Fruit fly (Drosophila melanogaster) whole organism, embryonic: Measurements from ENCODE around the gene Actn.

Source experiments
- Abd-B ChIP-seq: fragments of 200-800 bp; sonication (Bioruptor generic); optimal IDR thresholded peaks from 2 replicates; lab custom pipeline; 2018; ENCODE audit warnings: missing biosample characterization, mild to moderate bottlenecking, missing genetic modification characterization, moderate library complexity
- CG10321 ChIP-seq: fragments of 200-800 bp; sonication (Bioruptor generic); IDR thresholded peaks from 2 replicates; pipeline ENCODE4 v1.3.6; 2022; ENCODE audit warnings: missing biosample characterization, missing genetic modification characterization
- CG12071 ChIP-seq: fragments of 200-800 bp; sonication (Bioruptor generic); optimal IDR thresholded peaks from 3 replicates; lab custom pipeline; 2018; ENCODE audit warnings: missing biosample characterization, mild to moderate bottlenecking, missing genetic modification characterization
- CG12236 ChIP-seq: fragments of 200-800 bp; sonication (Bioruptor generic); optimal IDR thresholded peaks from 2 replicates; lab custom pipeline; 2016; ENCODE audit warnings: missing biosample characterization, missing genetic modification characterization
- CG12942 ChIP-seq: fragments of 200-800 bp; sonication (Bioruptor generic); optimal IDR thresholded peaks from 3 replicates; lab custom pipeline; 2016; ENCODE audit warnings: missing biosample characterization, missing genetic modification characterization
- CG13775 ChIP-seq: fragments of 200-800 bp; sonication (Bioruptor generic); optimal IDR thresholded peaks from 3 replicates; lab custom pipeline; 2017; ENCODE audit warnings: missing biosample characterization, mild to moderate bottlenecking, missing genetic modification characterization
- CG15269 ChIP-seq: fragments of 200-800 bp; sonication (Bioruptor generic); optimal IDR thresholded peaks from 2 replicates; lab custom pipeline; 2018; ENCODE audit warnings: missing biosample characterization, mild to moderate bottlenecking, missing genetic modification characterization, moderate library complexity
- CG15601 ChIP-seq: fragments of 200-800 bp; sonication (Bioruptor generic); optimal IDR thresholded peaks from 3 replicates; lab custom pipeline; 2019; ENCODE audit warnings: missing biosample characterization, mild to moderate bottlenecking, missing genetic modification characterization, moderate library complexity
- CG1602 ChIP-seq: fragments of 200-800 bp; sonication (Bioruptor generic); optimal IDR thresholded peaks from 3 replicates; lab custom pipeline; 2016; ENCODE audit warnings: missing biosample characterization, missing genetic modification characterization
- CG1792 ChIP-seq: fragments of 200-800 bp; sonication (Bioruptor generic); optimal IDR thresholded peaks from 2 replicates; lab custom pipeline; 2016; ENCODE audit warnings: missing biosample characterization, missing genetic modification characterization
- CG2116 ChIP-seq: fragments of 200-800 bp; sonication (Bioruptor generic); optimal IDR thresholded peaks from 3 replicates; lab custom pipeline; 2018; ENCODE audit warnings: missing biosample characterization, mild to moderate bottlenecking, missing genetic modification characterization
- CG2120 ChIP-seq: fragments of 200-800 bp; sonication (Bioruptor generic); optimal IDR thresholded peaks from 3 replicates; lab custom pipeline; 2016; ENCODE audit warnings: missing biosample characterization, missing genetic modification characterization
- CG2678 ChIP-seq: fragments of 200-800 bp; sonication (Bioruptor generic); optimal IDR thresholded peaks from 3 replicates; lab custom pipeline; 2019; ENCODE audit warnings: missing biosample characterization, mild to moderate bottlenecking, missing genetic modification characterization, moderate library complexity
- CG3407 ChIP-seq: fragments of 200-800 bp; sonication (Bioruptor generic); optimal IDR thresholded peaks from 2 replicates; lab custom pipeline; 2018; ENCODE audit warnings: missing biosample characterization, mild to moderate bottlenecking, missing genetic modification characterization
- CG6683 ChIP-seq: fragments of 200-800 bp; sonication (Bioruptor generic); optimal IDR thresholded peaks from 2 replicates; lab custom pipeline; 2017; ENCODE audit warnings: missing biosample characterization, mild to moderate bottlenecking, missing genetic modification characterization, missing genetic modification reagents
- CG6689 ChIP-seq: fragments of 200-800 bp; sonication (Bioruptor generic); IDR thresholded peaks from 2 replicates; pipeline ENCODE4 v1.3.6; 2022; ENCODE audit warnings: missing biosample characterization, missing genetic modification characterization
- CG6791 ChIP-seq: fragments of 200-800 bp; sonication (Bioruptor generic); IDR thresholded peaks from 3 replicates; pipeline ENCODE4 v1.3.6; 2022; ENCODE audit warnings: missing biosample characterization, missing genetic modification characterization; ENCODE audit not compliant: partially characterized antibody
- CG7745 ChIP-seq: fragments of 200-800 bp; sonication (Bioruptor generic); optimal IDR thresholded peaks from 2 replicates; lab custom pipeline; 2018; ENCODE audit warnings: missing biosample characterization, mild to moderate bottlenecking, missing genetic modification characterization, moderate library complexity
- CG8290 ChIP-seq, 3 experiments: fragments of 200-800 bp; sonication (Bioruptor generic); optimal IDR thresholded peaks; 2 replicates each; lab custom pipeline; 2016 to 2019; ENCODE audit warnings: missing biosample characterization in 3 of 3, missing genetic modification characterization in 3 of 3, mild to moderate bottlenecking in 2 of 3, moderate library complexity in 1 of 3
- CG9215 ChIP-seq: fragments of 200-800 bp; sonication (Bioruptor generic); IDR thresholded peaks from 2 replicates; pipeline ENCODE4 v1.3.6; 2022; ENCODE audit warnings: missing biosample characterization, missing genetic modification characterization
- CG9797 ChIP-seq: fragments of 200-800 bp; sonication (Bioruptor generic); optimal IDR thresholded peaks from 3 replicates; lab custom pipeline; 2018; ENCODE audit warnings: missing biosample characterization, mild to moderate bottlenecking, missing genetic modification characterization
- Camta ChIP-seq: fragments of 200-800 bp; sonication (Bioruptor generic); optimal IDR thresholded peaks from 2 replicates; lab custom pipeline; 2016; ENCODE audit warnings: missing biosample characterization, missing genetic modification characterization
- D19A ChIP-seq: fragments of 200-800 bp; optimal IDR thresholded peaks from 3 replicates; lab custom pipeline; 2019; ENCODE audit warnings: missing biosample characterization, mild to moderate bottlenecking, missing genetic modification characterization, moderate library complexity
- Deaf1 ChIP-seq: fragments of 200-800 bp; optimal IDR thresholded peaks from 3 replicates; lab custom pipeline; 2019; ENCODE audit warnings: missing biosample characterization, mild to moderate bottlenecking, missing genetic modification characterization, moderate library complexity
- Dll ChIP-seq: fragments of 200-800 bp; sonication (Bioruptor generic); IDR thresholded peaks from 4 replicates; pipeline ENCODE4 v1.3.6; 2022; ENCODE audit warnings: missing biosample characterization, missing genetic modification characterization; ENCODE audit not compliant: partially characterized antibody
- Doc2 ChIP-seq: fragments of 200-800 bp; sonication (Bioruptor generic); IDR thresholded peaks from 2 replicates; pipeline ENCODE4 v1.3.6; 2022; ENCODE audit warnings: missing biosample characterization, missing genetic modification characterization
- E2f1 ChIP-seq: fragments of 200-800 bp; sonication (Bioruptor generic); IDR thresholded peaks from 2 replicates; pipeline ENCODE4 v1.3.6; 2022; ENCODE audit warnings: missing biosample characterization, missing genetic modification characterization
- Jarid2 ChIP-seq: fragments of 200-800 bp; sonication (Bioruptor generic); optimal IDR thresholded peaks from 3 replicates; lab custom pipeline; 2017; ENCODE audit warnings: mild to moderate bottlenecking, missing biosample characterization, missing genetic modification reagents, missing genetic modification characterization
- Kr ChIP-seq: fragments of 200-800 bp; sonication (Bioruptor generic); optimal IDR thresholded peaks from 2 replicates; lab custom pipeline; 2017; ENCODE audit warnings: missing biosample characterization, mild to moderate bottlenecking, missing genetic modification characterization
- NK7.1 ChIP-seq: fragments of 200-800 bp; sonication (Bioruptor generic); optimal IDR thresholded peaks from 3 replicates; lab custom pipeline; 2016; ENCODE audit warnings: missing biosample characterization, missing genetic modification characterization
- Oli ChIP-seq: fragments of 200-800 bp; sonication (Bioruptor generic); optimal IDR thresholded peaks from 2 replicates; lab custom pipeline; 2018; ENCODE audit warnings: missing biosample characterization, mild to moderate bottlenecking, missing genetic modification characterization, moderate library complexity
- Xbp1 ChIP-seq: fragments of 200-800 bp; sonication (Bioruptor generic); optimal IDR thresholded peaks from 3 replicates; lab custom pipeline; 2016; ENCODE audit warnings: missing biosample characterization, mild to moderate bottlenecking, missing genetic modification characterization
- bowl ChIP-seq: fragments of 200-800 bp; sonication (Bioruptor generic); IDR thresholded peaks from 2 replicates; pipeline ENCODE4 v1.3.6; 2022; ENCODE audit warnings: missing biosample characterization, missing genetic modification characterization
- chif ChIP-seq, 2 experiments: fragments of 200-800 bp; sonication (Bioruptor generic); optimal IDR thresholded peaks; 3 replicates each; lab custom pipeline; 2016; ENCODE audit warnings: missing biosample characterization in 2 of 2, missing genetic modification characterization in 2 of 2
- emc ChIP-seq: fragments of 200-800 bp; sonication (Bioruptor generic); optimal IDR thresholded peaks from 2 replicates; lab custom pipeline; 2016; ENCODE audit warnings: missing biosample characterization, missing genetic modification characterization
- fd102C ChIP-seq: fragments of 200-800 bp; sonication (Bioruptor generic); optimal IDR thresholded peaks from 2 replicates; lab custom pipeline; 2018; ENCODE audit warnings: missing biosample characterization, mild to moderate bottlenecking, missing genetic modification characterization, moderate library complexity
- fd96Cb ChIP-seq: fragments of 200-800 bp; sonication (Bioruptor generic); optimal IDR thresholded peaks from 2 replicates; lab custom pipeline; 2018; ENCODE audit warnings: missing biosample characterization, mild to moderate bottlenecking, missing genetic modification characterization, moderate library complexity
- fru ChIP-seq: fragments of >200 bp; optimal IDR thresholded peaks from 2 replicates; lab custom pipeline; 2017
- jumu ChIP-seq: fragments of 200-800 bp; sonication (Bioruptor generic); optimal IDR thresholded peaks from 3 replicates; lab custom pipeline; 2016; ENCODE audit warnings: missing biosample characterization, missing genetic modification characterization
- nom ChIP-seq: fragments of 200-800 bp; sonication (Bioruptor generic); optimal IDR thresholded peaks from 2 replicates; lab custom pipeline; 2017; ENCODE audit warnings: missing biosample characterization, missing genetic modification characterization, mild to moderate bottlenecking, moderate library complexity, missing genetic modification reagents
- prd ChIP-seq, 3 experiments: fragments of >200 bp in 2 of 3; fragments of 200-800 bp in 1 of 3; sonication (Bioruptor generic) in 1 of 3; optimal IDR thresholded peaks in 2 of 3; IDR thresholded peaks in 1 of 3; 2 replicates in 2 of 3; 3 replicates in 1 of 3; pipeline versions ENCODE4 v1.3.6 to Lab custom; 2017 to 2022; ENCODE audit warnings: missing biosample characterization in 1 of 3, missing genetic modification characterization in 1 of 3
- psq ChIP-seq: fragments of 200-800 bp; sonication (Bioruptor generic); optimal IDR thresholded peaks from 2 replicates; lab custom pipeline; 2017; ENCODE audit warnings: missing biosample characterization, missing genetic modification characterization
- sc ChIP-seq, 3 experiments: fragments of >200 bp in 2 of 3; fragments of 200-800 bp in 1 of 3; sonication (Bioruptor generic) in 1 of 3; optimal IDR thresholded peaks; 2 replicates in 2 of 3; 3 replicates in 1 of 3; lab custom pipeline; 2017; ENCODE audit warnings: mild to moderate bottlenecking in 1 of 3, missing biosample characterization in 1 of 3, missing genetic modification characterization in 1 of 3, missing genetic modification reagents in 1 of 3
- sd ChIP-seq: fragments of 200-800 bp; sonication (Bioruptor generic); optimal IDR thresholded peaks from 3 replicates; lab custom pipeline; 2018; ENCODE audit warnings: missing biosample characterization, mild to moderate bottlenecking, missing genetic modification characterization, moderate library complexity
- so ChIP-seq: fragments of 200-800 bp; sonication (Bioruptor generic); IDR thresholded peaks from 3 replicates; pipeline ENCODE4 v1.3.6; 2022; ENCODE audit warnings: missing biosample characterization, missing genetic modification characterization
- sqz ChIP-seq: fragments of 200-800 bp; sonication (Bioruptor generic); optimal IDR thresholded peaks from 3 replicates; lab custom pipeline; 2018; ENCODE audit warnings: missing biosample characterization, mild to moderate bottlenecking, missing genetic modification characterization
- toy ChIP-seq: fragments of 200-800 bp; sonication (Bioruptor generic); IDR thresholded peaks from 2 replicates; pipeline ENCODE4 v1.3.6; 2022; ENCODE audit warnings: missing biosample characterization, missing genetic modification characterization
- trem ChIP-seq: fragments of 200-800 bp; optimal IDR thresholded peaks from 3 replicates; lab custom pipeline; 2019; ENCODE audit warnings: missing biosample characterization, mild to moderate bottlenecking, missing genetic modification characterization, moderate library complexity

Gene Actn

dm6 chrX:2041312-2041918 lies 696 bp downstream of the Actn start, which contains the start of gene CG4313 (continued):
- TF ChIP-seq chif (GFP tag; optimal IDR thresholded peaks at IDR 0.05; lab: Kevin White, UChicago) (peak; percentile 60 to 62), Kr (GFP tag; lab: Kevin White, UChicago) (no peak), toy (no peak), CG15269 (tag; lab: Kevin White, UChicago) (peak; percentile 68), CG15601 (tag; lab: Kevin White, UChicago) (peak; percentile 49), sqz (GFP tag; lab: Kevin White, UChicago) (peak; percentile 8), CG9797 (peak; percentile 2), CG6791 (GFP tag; lab: Robert Waterston, UW) (peak; percentile 74), sd (tag; lab: Kevin White, UChicago) (peak; percentile 4), Camta (GFP tag; lab: Kevin White, UChicago) (peak; percentile 53), nom (GFP tag; lab: Kevin White, UChicago) (no peak), Dll (GFP tag; lab: Robert Waterston, UW) (peak; percentile 95), CG9215 (GFP tag; lab: Robert Waterston, UW) (peak; percentile 79), CG6683 (GFP tag; lab: Kevin White, UChicago) (no peak), fru (lab: Kevin White, UChicago) (no peak), CG3407 (GFP tag; lab: Kevin White, UChicago) (peak; percentile 26), sc (optimal IDR thresholded peaks at IDR 0.05; lab: Kevin White, UChicago) (no peak), sc (GFP tag; optimal IDR thresholded peaks at IDR 0.05; lab: Kevin White, UChicago) (no peak), psq (GFP tag; lab: Kevin White, UChicago) (no peak), CG1602 (GFP tag; lab: Kevin White, UChicago) (peak; percentile 67), fd102C (GFP tag; lab: Kevin White, UChicago) (no peak), NK7.1 (GFP tag; lab: Kevin White, UChicago) (peak; percentile 26), trem (tag; lab: Kevin White, UChicago) (peak; percentile 92), CG12942 (GFP tag; lab: Kevin White, UChicago) (peak; percentile 46), CG12236 (GFP tag; lab: Kevin White, UChicago) (no peak), jumu (GFP tag; lab: Kevin White, UChicago) (peak; percentile 60), CG7745 (no peak), CG12071 (peak; percentile 25), CG6689 (GFP tag; lab: Robert Waterston, UW) (peak; percentile 67), Oli (tag; lab: Kevin White, UChicago) (peak; percentile 34), CG2120 (GFP tag; lab: Kevin White, UChicago) (peak; percentile 83), bowl (GFP tag; lab: Robert Waterston, UW) (no peak), prd (optimal IDR thresholded peaks at IDR 0.05; lab: Kevin White, UChicago) (no peak), prd (GFP tag; IDR thresholded peaks at IDR 0.05; lab: Robert Waterston, UW) (peak; percentile 70), Doc2 (no peak), D19A (peak; percentile 46), Abd-B (peak; percentile 62), E2f1 (GFP tag; lab: Robert Waterston, UW) (peak; percentile 71), CG2678 (peak; percentile 78), fd96Cb (peak; percentile 62), Deaf1 (tag; lab: Kevin White, UChicago) (peak; percentile 36), emc (GFP tag; lab: Kevin White, UChicago) (peak; percentile 31), CG10321 (GFP tag; lab: Robert Waterston, UW) (no peak), so (GFP tag; lab: Robert Waterston, UW) (0 out of 3 replicates have a peak, but pooled peaks have one; percentile 26), Xbp1 (GFP tag; lab: Kevin White, UChicago) (peak; percentile 77), CG2116 (peak; percentile 96), CG13775 (GFP tag; lab: Kevin White, UChicago) (peak; percentile 63), CG1792 (GFP tag; lab: Kevin White, UChicago) (peak; percentile 48), CG8290 (GFP tag; optimal IDR thresholded peaks at IDR 0.05; lab: Kevin White, UChicago) (peak; percentile 73), CG8290 (tag; optimal IDR thresholded peaks at IDR 0.05; lab: Kevin White, UChicago) (peak in 1 of 2 experiments; percentile 87), Jarid2 (GFP tag; lab: Kevin White, UChicago) (no peak)
